Worm (Caenorhabditis elegans): ENCODE data around the gene ZK686.1.

ZK686.1 gene

DNA sequence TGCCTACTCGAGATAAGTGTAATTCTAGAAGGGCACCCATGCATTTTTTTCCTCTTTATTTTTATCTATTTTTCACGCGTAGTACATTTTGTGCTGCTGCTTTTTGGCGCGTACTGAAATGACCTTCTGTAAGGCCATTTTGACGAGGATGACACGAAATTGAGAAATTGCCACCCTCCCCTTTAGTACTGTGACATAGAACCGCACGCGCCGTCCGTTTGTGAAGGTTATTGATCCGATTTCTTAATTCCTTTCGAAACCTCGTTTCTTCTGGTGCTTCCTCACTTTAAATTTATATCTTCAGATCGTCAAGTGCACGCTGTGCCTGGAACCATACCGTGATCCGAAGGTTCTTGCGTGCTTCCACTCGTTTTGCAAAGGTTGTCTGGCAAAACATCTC, 41.8 kb upstream of the ZK686.1 start:
- TF ChIP-seq nhr-25 (tag; optimal IDR thresholded peaks at IDR 0.05) (peak; percentile 17), sem-4 (tag; optimal IDR thresholded peaks at IDR 0.05) (no peak)

ce11 chrIII:7733563-7733962, 39.4 kb upstream of the ZK686.1 start:
- TF ChIP-seq Y55F3AM.14 (GFP tag; optimal IDR thresholded peaks at IDR 0.05) (no peak), ama-1 (optimal IDR thresholded peaks at IDR 0.05) (no peak), skn-1 (tag; optimal IDR thresholded peaks at IDR 0.05) (no peak), peb-1 (tag; optimal IDR thresholded peaks at IDR 0.05) (no peak), unc-55 (GFP tag; optimal IDR thresholded peaks at IDR 0.05) (no peak), nhr-129 (tag; optimal IDR thresholded peaks at IDR 0.05) (peak; percentile 22), nhr-25 (tag; optimal IDR thresholded peaks at IDR 0.05) (peak; percentile 4), elt-3 (tag; optimal IDR thresholded peaks at IDR 0.05) (no peak), blmp-1 (tag; optimal IDR thresholded peaks at IDR 0.05; ENCODE audit: insufficient read depth) (no peak), ztf-11 (tag; optimal IDR thresholded peaks at IDR 0.05) (no peak), ceh-16 (tag; optimal IDR thresholded peaks at IDR 0.05) (no peak), nhr-21 (tag; optimal IDR thresholded peaks at IDR 0.05) (no peak), nhr-12 (tag; optimal IDR thresholded peaks at IDR 0.05) (no peak), egl-27 (tag; optimal IDR thresholded peaks at IDR 0.05) (no peak)

ce11 chrIII:7734105-7734504, 38.8 kb upstream of the ZK686.1 start:
- TF ChIP-seq sma-3 (GFP tag; optimal IDR thresholded peaks at IDR 0.05) = no peak
- no peak for TF ChIP-seq alr-1 (tag; optimal IDR thresholded peaks at IDR 0.05)
- no peak for TF ChIP-seq zag-1 (tag; optimal IDR thresholded peaks at IDR 0.05)

- TF ChIP-seq sma-3 (GFP tag; optimal IDR thresholded peaks at IDR 0.05) = no peak
- TF ChIP-seq blmp-1 (tag; optimal IDR thresholded peaks at IDR 0.05; ENCODE audit: insufficient read depth) = no peak
- no peak for TF ChIP-seq elt-3 (tag; optimal IDR thresholded peaks at IDR 0.05)
- no peak for TF ChIP-seq unc-55 (GFP tag; optimal IDR thresholded peaks at IDR 0.05)
- no peak for TF ChIP-seq nhr-237 (tag; optimal IDR thresholded peaks at IDR 0.05)
- TF ChIP-seq nhr-10 (tag; optimal IDR thresholded peaks at IDR 0.05) = no peak
- no peak for TF ChIP-seq R02D3.7 (tag; optimal IDR thresholded peaks at IDR 0.05)
- TF ChIP-seq snpc-4 (tag; optimal IDR thresholded peaks at IDR 0.05) = no peak
- no peak for TF ChIP-seq lin-11 (tag; optimal IDR thresholded peaks at IDR 0.05)
- TF ChIP-seq sem-4 (tag; optimal IDR thresholded peaks at IDR 0.05) = no peak
- no peak for TF ChIP-seq crh-2 (tag; optimal IDR thresholded peaks at IDR 0.05)
- TF ChIP-seq nhr-6 (tag; optimal IDR thresholded peaks at IDR 0.05) = no peak
Observed at ce11 chrIII:7736003-7736402, 36.9 kb upstream of the ZK686.1 start.

DNA sequence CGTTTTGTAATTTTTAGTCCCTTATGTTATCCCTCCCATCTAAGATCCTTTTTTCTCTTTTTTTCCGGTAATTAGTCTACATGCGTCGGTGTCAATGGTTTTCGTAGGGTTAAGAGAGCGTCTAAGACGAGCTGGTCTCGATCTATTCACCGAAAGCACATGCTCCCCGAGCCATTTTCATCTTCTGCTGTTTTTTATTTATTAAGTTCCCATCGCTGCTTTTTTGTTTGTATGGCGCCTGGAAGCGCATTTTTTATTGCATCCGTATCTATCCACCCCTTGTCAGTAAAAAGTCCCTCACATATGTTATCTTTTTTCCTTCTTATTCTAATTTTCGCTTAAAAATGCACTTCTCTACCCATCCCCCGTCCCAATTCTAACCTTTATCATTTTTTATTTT, 36.1 kb upstream of the ZK686.1 start:
- TF ChIP-seq Y55F3AM.14 (GFP tag; optimal IDR thresholded peaks at IDR 0.05) (peak; percentile 20), C34F6.9 (tag; optimal IDR thresholded peaks at IDR 0.05) (no peak), aly-2 (tag; optimal IDR thresholded peaks at IDR 0.05) (no peak), sem-4 (tag; optimal IDR thresholded peaks at IDR 0.05) (no peak), mdl-1 (tag; optimal IDR thresholded peaks at IDR 0.05) (no peak), nhr-21 (tag; optimal IDR thresholded peaks at IDR 0.05) (peak; percentile 12), lsy-2 (tag; optimal IDR thresholded peaks at IDR 0.05) (no peak)

DNA sequence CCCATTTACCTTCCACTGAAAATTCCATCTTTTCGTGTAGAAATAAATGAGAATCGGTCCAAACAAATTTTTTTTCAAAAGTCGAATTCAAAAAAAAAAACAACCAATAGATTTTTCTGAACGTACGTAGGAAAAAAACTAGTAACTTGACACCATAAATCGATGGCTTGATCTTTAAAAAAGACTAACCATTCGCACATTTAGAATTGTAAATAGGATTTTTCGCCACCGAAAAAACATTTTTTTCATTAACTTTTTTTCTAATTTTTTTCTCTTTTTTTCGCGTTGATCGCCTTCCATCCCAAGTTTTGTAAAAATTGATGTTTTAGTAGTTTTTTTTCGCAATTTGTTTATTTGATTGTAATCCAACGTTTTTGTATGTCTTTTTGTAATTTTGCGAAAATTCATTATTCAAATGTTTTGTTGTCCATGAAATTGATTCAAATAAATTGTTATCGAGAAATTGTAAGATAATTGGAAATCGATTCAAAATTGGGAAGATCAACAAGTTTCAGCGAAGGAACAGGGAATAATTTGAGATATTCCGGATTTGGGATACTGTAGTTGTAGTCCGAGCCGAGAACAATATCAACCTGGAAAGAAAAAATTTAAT, 35.2 kb upstream of the ZK686.1 start:
- TF ChIP-seq F13H6.1 (tag; optimal IDR thresholded peaks at IDR 0.05) (no peak), ztf-4 (tag; optimal IDR thresholded peaks at IDR 0.05) (peak; percentile 25)

DNA sequence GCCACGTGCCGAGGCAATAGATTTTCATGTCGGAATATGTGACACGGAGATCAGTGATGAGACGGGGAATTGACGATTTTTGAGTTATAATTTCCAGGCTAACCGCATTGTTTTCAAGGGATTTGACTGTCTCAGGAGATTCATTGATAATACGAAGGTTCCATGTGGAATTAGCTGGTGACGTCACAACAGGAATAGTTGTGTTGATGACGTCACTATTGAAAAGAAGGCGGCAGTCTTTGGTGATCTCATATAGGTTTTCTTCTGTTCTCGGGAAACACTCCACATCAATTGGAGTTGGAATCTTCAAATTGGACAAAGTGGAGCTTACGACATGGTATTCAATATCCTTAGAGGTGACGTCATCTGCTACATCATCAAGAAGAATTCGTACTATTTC, 29.8 kb upstream of the ZK686.1 start:
- TF ChIP-seq nhr-237 (tag; optimal IDR thresholded peaks at IDR 0.05) (no peak), Y55F3AM.14 (GFP tag; optimal IDR thresholded peaks at IDR 0.05) (no peak), F13H6.1 (tag; optimal IDR thresholded peaks at IDR 0.05) (no peak), blmp-1 (tag; optimal IDR thresholded peaks at IDR 0.05; ENCODE audit: insufficient read depth) (no peak), unc-55 (GFP tag; optimal IDR thresholded peaks at IDR 0.05) (no peak), gmeb-1 (tag; optimal IDR thresholded peaks at IDR 0.05) (no peak), alr-1 (tag; optimal IDR thresholded peaks at IDR 0.05) (no peak), ama-1 (optimal IDR thresholded peaks at IDR 0.05) (no peak), egl-27 (tag; optimal IDR thresholded peaks at IDR 0.05) (no peak), elt-1 (tag; optimal IDR thresholded peaks at IDR 0.05) (no peak), nhr-129 (tag; optimal IDR thresholded peaks at IDR 0.05) (no peak), lin-13 (GFP tag; optimal IDR thresholded peaks at IDR 0.05) (no peak), dmd-4 (tag; optimal IDR thresholded peaks at IDR 0.05) (no peak), lin-11 (tag; optimal IDR thresholded peaks at IDR 0.05) (no peak), skn-1 (tag; optimal IDR thresholded peaks at IDR 0.05) (no peak)

Measured in whole organism, L2 larva.